In genomic region chrX:17638460-17638859, ce11 we compare ENCODE assay signal across 1 worm cellular context.
TF ChIP-seq lines count a peak whose summit lies in the region.

No protein-coding gene starts in this region.

TF ChIP-seq in whole organism, L2 larva, 48 proteins besides CTCF, POLR2A, EP300 and RAD21 (continued from another document):
- no peak for TF ChIP-seq ztf-11 (tag; optimal IDR thresholded peaks at IDR 0.05; lab: Kevin White, UChicago)
- peak in 1 of 2 experiments; percentile 28 for TF ChIP-seq lsy-2 (tag; optimal IDR thresholded peaks at IDR 0.05; lab: Kevin White, UChicago)
- peak; percentile 80 for TF ChIP-seq sma-9 (GFP tag; optimal IDR thresholded peaks at IDR 0.05; lab: Kevin White, UChicago)
- no peak for TF ChIP-seq sma-9 (tag; optimal IDR thresholded peaks at IDR 0.05; lab: Kevin White, UChicago)
- no peak for TF ChIP-seq ama-1 (optimal IDR thresholded peaks at IDR 0.05; lab: Kevin White, UChicago)
- TF ChIP-seq sma-3 (GFP tag; optimal IDR thresholded peaks at IDR 0.05; lab: Kevin White, UChicago): peak; percentile 46
- no peak for TF ChIP-seq nhr-23 (tag; optimal IDR thresholded peaks at IDR 0.05; lab: Kevin White, UChicago)
- TF ChIP-seq fos-1 (tag; optimal IDR thresholded peaks at IDR 0.05; lab: Kevin White, UChicago): no peak
- no peak for TF ChIP-seq unc-39 (tag; optimal IDR thresholded peaks at IDR 0.05; lab: Kevin White, UChicago)
- TF ChIP-seq ztf-4 (tag; optimal IDR thresholded peaks at IDR 0.05; lab: Kevin White, UChicago): no peak
- TF ChIP-seq ZK546.5 (tag; optimal IDR thresholded peaks at IDR 0.05; lab: Kevin White, UChicago): no peak
